Worm (Caenorhabditis elegans) whole organism, L2 larva: Measurements from ENCODE around the gene K10H10.9.

Source experiments
- C34F6.9 ChIP-seq: fragments of 150-350 bp; optimal IDR thresholded peaks from 2 replicates; lab custom pipeline; 2014; ENCODE audit warnings: missing biosample characterization, missing genetic modification characterization
- F13H6.1 ChIP-seq: sonication (generic microtip); optimal IDR thresholded peaks from 2 replicates; lab custom pipeline; 2016; ENCODE audit warnings: missing genetic modification characterization, missing compliant biosample characterization
- R02D3.7 ChIP-seq: fragments of 150-350 bp; optimal IDR thresholded peaks from 2 replicates; lab custom pipeline; 2014; ENCODE audit warnings: missing biosample characterization, missing genetic modification characterization
- Y55F3AM.14 ChIP-seq: fragments of 200-800 bp; sonication (Bioruptor generic); optimal IDR thresholded peaks from 2 replicates; lab custom pipeline; 2018; ENCODE audit warnings: mild to moderate bottlenecking, missing genetic modification characterization, missing compliant biosample characterization
- ZK546.5 ChIP-seq: sonication (generic microtip); optimal IDR thresholded peaks from 2 replicates; lab custom pipeline; 2017; ENCODE audit warnings: missing biosample characterization, missing genetic modification characterization
- alr-1 ChIP-seq: fragments of 150-350 bp; optimal IDR thresholded peaks from 2 replicates; lab custom pipeline; 2014; ENCODE audit warnings: missing biosample characterization, missing genetic modification characterization
- aly-2 ChIP-seq: fragments of 150-350 bp; optimal IDR thresholded peaks from 2 replicates; lab custom pipeline; 2014; ENCODE audit warnings: missing biosample characterization, missing genetic modification characterization
- ama-1 ChIP-seq: fragments of 150-350 bp; optimal IDR thresholded peaks from 2 replicates; lab custom pipeline; 2018; ENCODE audit warnings: inconsistent platforms
- blmp-1 ChIP-seq: sonication (generic microtip); optimal IDR thresholded peaks from 2 replicates; lab custom pipeline; 2017; ENCODE audit warnings: missing genetic modification characterization, mild to moderate bottlenecking, missing compliant biosample characterization, antibody characterized with exemption, moderate library complexity; ENCODE audit not compliant: insufficient read depth
- ceh-16 ChIP-seq: fragments of 150-350 bp; optimal IDR thresholded peaks from 2 replicates; lab custom pipeline; 2014; ENCODE audit warnings: missing biosample characterization, missing genetic modification characterization
- ceh-82 ChIP-seq: fragments of 150-350 bp; optimal IDR thresholded peaks from 2 replicates; lab custom pipeline; 2014; ENCODE audit warnings: missing biosample characterization, missing genetic modification characterization
- crh-2 ChIP-seq: sonication (generic microtip); optimal IDR thresholded peaks from 2 replicates; lab custom pipeline; 2017; ENCODE audit warnings: missing biosample characterization, missing genetic modification characterization
- dmd-4 ChIP-seq: sonication (generic microtip); optimal IDR thresholded peaks from 2 replicates; lab custom pipeline; 2017; ENCODE audit warnings: missing biosample characterization, missing genetic modification characterization
- egl-27 ChIP-seq: sonication (generic microtip); optimal IDR thresholded peaks from 3 replicates; lab custom pipeline; 2017; ENCODE audit warnings: missing biosample characterization, missing genetic modification reagents, missing genetic modification characterization
- elt-1 ChIP-seq: fragments of 150-350 bp; optimal IDR thresholded peaks from 2 replicates; lab custom pipeline; 2014; ENCODE audit warnings: missing biosample characterization, missing genetic modification characterization
- elt-3 ChIP-seq: sonication (generic microtip); optimal IDR thresholded peaks from 2 replicates; lab custom pipeline; 2017; ENCODE audit warnings: missing biosample characterization, missing genetic modification characterization
- fos-1 ChIP-seq: fragments of 150-350 bp; optimal IDR thresholded peaks from 2 replicates; lab custom pipeline; 2014; ENCODE audit warnings: missing biosample characterization, missing genetic modification characterization
- gmeb-1 ChIP-seq: fragments of 150-350 bp; optimal IDR thresholded peaks from 2 replicates; lab custom pipeline; 2014; ENCODE audit warnings: missing biosample characterization, missing genetic modification characterization
- lin-11 ChIP-seq: fragments of 150-350 bp; sonication (generic microtip); optimal IDR thresholded peaks from 2 replicates; lab custom pipeline; 2014; ENCODE audit warnings: missing biosample characterization, missing genetic modification characterization, inconsistent platforms, mixed read lengths
- lin-13 ChIP-seq: fragments of 150-350 bp; optimal IDR thresholded peaks from 2 replicates; lab custom pipeline; 2014; ENCODE audit warnings: missing biosample characterization, missing genetic modification reagents, missing genetic modification characterization
- lin-39 ChIP-seq: fragments of 150-350 bp; optimal IDR thresholded peaks from 2 replicates; lab custom pipeline; 2014; ENCODE audit warnings: missing biosample characterization, missing genetic modification reagents, missing genetic modification characterization
- lsy-2 ChIP-seq, 2 experiments: fragments of 150-350 bp in 1 of 2; sonication (generic microtip) in 1 of 2; optimal IDR thresholded peaks; 2 replicates each; lab custom pipeline; 2014 to 2017; ENCODE audit warnings: missing biosample characterization in 2 of 2, missing genetic modification characterization in 2 of 2
- mab-5 ChIP-seq: fragments of 150-350 bp; optimal IDR thresholded peaks from 2 replicates; lab custom pipeline; 2014; ENCODE audit warnings: missing biosample characterization, missing genetic modification characterization
- mbf-1 ChIP-seq: sonication (generic microtip); optimal IDR thresholded peaks from 2 replicates; lab custom pipeline; 2017; ENCODE audit warnings: missing biosample characterization, missing genetic modification characterization
- mdl-1 ChIP-seq, 2 experiments: fragments of 150-350 bp in 1 of 2; sonication (generic microtip) in 1 of 2; optimal IDR thresholded peaks; 2 replicates each; lab custom pipeline; 2017; ENCODE audit warnings: missing biosample characterization in 2 of 2, missing genetic modification characterization in 2 of 2
- nhr-10 ChIP-seq: sonication (generic microtip); optimal IDR thresholded peaks from 2 replicates; lab custom pipeline; 2017; ENCODE audit warnings: missing biosample characterization, missing genetic modification characterization
- nhr-11 ChIP-seq: fragments of 150-350 bp; optimal IDR thresholded peaks from 2 replicates; lab custom pipeline; 2014; ENCODE audit warnings: missing biosample characterization, missing genetic modification characterization
- nhr-12 ChIP-seq: fragments of 150-350 bp; optimal IDR thresholded peaks from 2 replicates; lab custom pipeline; 2014; ENCODE audit warnings: missing biosample characterization, missing genetic modification characterization
- nhr-129 ChIP-seq: fragments of 150-350 bp; optimal IDR thresholded peaks from 2 replicates; lab custom pipeline; 2014; ENCODE audit warnings: missing biosample characterization, missing genetic modification characterization
- nhr-21 ChIP-seq: fragments of 150-350 bp; optimal IDR thresholded peaks from 2 replicates; lab custom pipeline; 2014; ENCODE audit warnings: missing biosample characterization, missing genetic modification characterization
- nhr-23 ChIP-seq: fragments of 150-350 bp; optimal IDR thresholded peaks from 2 replicates; lab custom pipeline; 2014; ENCODE audit warnings: missing biosample characterization, missing genetic modification reagents, missing genetic modification characterization
- nhr-237 ChIP-seq: fragments of 150-350 bp; optimal IDR thresholded peaks from 2 replicates; lab custom pipeline; 2014; ENCODE audit warnings: missing biosample characterization, missing genetic modification characterization
- nhr-25 ChIP-seq: fragments of 150-350 bp; sonication (generic microtip); optimal IDR thresholded peaks from 3 replicates; lab custom pipeline; 2014; ENCODE audit warnings: missing biosample characterization, missing genetic modification characterization
- nhr-6 ChIP-seq: fragments of 150-350 bp; optimal IDR thresholded peaks from 2 replicates; lab custom pipeline; 2014; ENCODE audit warnings: missing biosample characterization, missing genetic modification characterization
- nhr-77 ChIP-seq: fragments of 150-350 bp; optimal IDR thresholded peaks from 2 replicates; lab custom pipeline; 2014; ENCODE audit warnings: missing biosample characterization, missing genetic modification characterization
- peb-1 ChIP-seq: fragments of 150-350 bp; optimal IDR thresholded peaks from 2 replicates; lab custom pipeline; 2014; ENCODE audit warnings: missing biosample characterization, missing genetic modification characterization
- sem-4 ChIP-seq: fragments of 150-350 bp; optimal IDR thresholded peaks from 2 replicates; lab custom pipeline; 2014; ENCODE audit warnings: missing biosample characterization, missing genetic modification reagents, missing genetic modification characterization
- skn-1 ChIP-seq: sonication (generic microtip); optimal IDR thresholded peaks from 2 replicates; lab custom pipeline; 2017; ENCODE audit warnings: missing biosample characterization, missing genetic modification characterization
- sma-3 ChIP-seq: sonication (generic microtip); optimal IDR thresholded peaks from 2 replicates; lab custom pipeline; 2016; ENCODE audit warnings: missing genetic modification reagents, missing genetic modification characterization, missing compliant biosample characterization
- sma-9 ChIP-seq, 2 experiments: fragments of 150-350 bp in 1 of 2; sonication (generic microtip) in 1 of 2; optimal IDR thresholded peaks; 2 replicates each; lab custom pipeline; 2014 to 2016; ENCODE audit warnings: missing genetic modification characterization in 2 of 2, mild to moderate bottlenecking in 1 of 2, missing biosample characterization in 1 of 2, missing compliant biosample characterization in 1 of 2, missing genetic modification reagents in 1 of 2, moderate library complexity in 1 of 2
- snpc-4 ChIP-seq: fragments of 150-350 bp; optimal IDR thresholded peaks from 2 replicates; lab custom pipeline; 2014; ENCODE audit warnings: missing biosample characterization, missing genetic modification characterization
- unc-39 ChIP-seq: fragments of 150-350 bp; optimal IDR thresholded peaks from 2 replicates; lab custom pipeline; 2014; ENCODE audit warnings: missing biosample characterization, missing genetic modification characterization
- unc-55 ChIP-seq: fragments of 150-350 bp; sonication (generic microtip); optimal IDR thresholded peaks from 3 replicates; lab custom pipeline; 2014; ENCODE audit warnings: missing biosample characterization, missing genetic modification reagents, missing genetic modification characterization
- unc-62 ChIP-seq: fragments of 150-350 bp; optimal IDR thresholded peaks from 2 replicates; lab custom pipeline; 2014; ENCODE audit warnings: missing biosample characterization, missing genetic modification reagents, missing genetic modification characterization
- zag-1 ChIP-seq: fragments of 150-350 bp; optimal IDR thresholded peaks from 2 replicates; lab custom pipeline; 2014; ENCODE audit warnings: missing biosample characterization, missing genetic modification characterization
- ztf-1 ChIP-seq: fragments of 200-800 bp; sonication (Bioruptor generic); conservative IDR thresholded peaks from 2 replicates; pipeline ENCODE4 v1.3.6; 2022; ENCODE audit warnings: missing genetic modification characterization, missing compliant biosample characterization
- ztf-11 ChIP-seq: sonication (generic microtip); optimal IDR thresholded peaks from 2 replicates; lab custom pipeline; 2017; ENCODE audit warnings: missing biosample characterization, missing genetic modification characterization
- ztf-4 ChIP-seq: fragments of 150-350 bp; optimal IDR thresholded peaks from 2 replicates; lab custom pipeline; 2014; ENCODE audit warnings: missing biosample characterization, missing genetic modification characterization

K10H10.9 gene

DNA sequence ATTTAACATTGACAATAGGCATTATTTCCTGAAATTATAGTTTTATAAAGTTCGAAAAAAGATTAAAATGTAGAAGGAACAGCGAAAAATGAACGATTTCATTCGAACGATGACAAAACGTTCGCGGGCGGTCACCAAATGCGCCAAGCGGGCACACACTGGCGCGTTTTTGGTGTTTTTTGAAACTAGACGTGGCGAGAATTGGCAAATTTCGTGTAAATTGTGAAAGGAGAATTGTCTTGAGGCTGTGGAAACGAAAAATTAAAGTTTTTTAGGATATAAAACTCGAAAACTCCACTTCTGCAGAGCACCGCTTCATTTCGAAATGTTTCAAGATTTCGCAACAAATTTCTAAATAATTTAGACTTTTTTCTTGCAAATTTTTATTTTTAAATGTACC is 26.3 kb downstream of the K10H10.9 start, which contains the start of gene usp-14:
Gene usp-14 (minus strand): TSS at position 28 of the 400 bp plus-strand sequence.
- TF ChIP-seq mbf-1 (tag; lab: Kevin White, UChicago) (no peak), ceh-16 (tag; lab: Kevin White, UChicago) (no peak), Y55F3AM.14 (GFP tag; lab: Kevin White, UChicago) (no peak), C34F6.9 (tag; lab: Kevin White, UChicago) (peak; percentile 72), alr-1 (tag; lab: Kevin White, UChicago) (no peak), unc-62 (GFP tag; lab: Kevin White, UChicago) (no peak), lin-13 (no peak), ztf-4 (tag; lab: Kevin White, UChicago) (no peak), crh-2 (tag; lab: Kevin White, UChicago) (peak; percentile 90), nhr-21 (tag; lab: Kevin White, UChicago) (peak; percentile 21), sma-9 (GFP tag; optimal IDR thresholded peaks at IDR 0.05; lab: Kevin White, UChicago) (peak; percentile 19), sma-9 (tag; optimal IDR thresholded peaks at IDR 0.05; lab: Kevin White, UChicago) (no peak), lin-11 (tag; lab: Kevin White, UChicago) (peak; percentile 14), nhr-25 (peak; percentile 57), elt-1 (no peak), nhr-237 (tag; lab: Kevin White, UChicago) (no peak), R02D3.7 (tag; lab: Kevin White, UChicago) (no peak), mab-5 (no peak), aly-2 (tag; lab: Kevin White, UChicago) (no peak), nhr-11 (tag; lab: Kevin White, UChicago) (no peak), snpc-4 (tag; lab: Kevin White, UChicago) (peak; percentile 14), ZK546.5 (no peak), lsy-2 (tag; optimal IDR thresholded peaks at IDR 0.05; lab: Kevin White, UChicago) (peak; percentile 48 to 78), dmd-4 (tag; lab: Kevin White, UChicago) (no peak), nhr-10 (tag; lab: Kevin White, UChicago) (no peak), mdl-1 (tag; optimal IDR thresholded peaks at IDR 0.05; lab: Kevin White, UChicago) (no peak), F13H6.1 (tag; lab: Kevin White, UChicago) (peak; percentile 42), fos-1 (peak; percentile 23), ztf-1 (GFP tag; lab: Robert Waterston, UW) (no peak), nhr-129 (tag; lab: Kevin White, UChicago) (peak; percentile 43), elt-3 (tag; lab: Kevin White, UChicago) (no peak), sma-3 (peak; percentile 26), nhr-12 (tag; lab: Kevin White, UChicago) (no peak), ama-1 (lab: Kevin White, UChicago) (no peak), ztf-11 (tag; lab: Kevin White, UChicago) (no peak), blmp-1 (tag; lab: Kevin White, UChicago) (no peak), unc-55 (GFP tag; lab: Kevin White, UChicago) (peak; percentile 49), ceh-82 (tag; lab: Kevin White, UChicago) (no peak), sem-4 (tag; lab: Kevin White, UChicago) (no peak), gmeb-1 (peak; percentile 82), egl-27 (tag; lab: Kevin White, UChicago) (no peak), zag-1 (tag; lab: Kevin White, UChicago) (no peak), unc-39 (tag; lab: Kevin White, UChicago) (no peak), nhr-23 (tag; lab: Kevin White, UChicago) (no peak), nhr-77 (tag; lab: Kevin White, UChicago) (no peak), peb-1 (no peak), skn-1 (tag; lab: Kevin White, UChicago) (peak; percentile 71), nhr-6 (tag; lab: Kevin White, UChicago) (no peak), lin-39 (tag; lab: Kevin White, UChicago) (no peak)
